Worm (Caenorhabditis elegans) whole organism, L4 larva: Measurements from ENCODE around the gene Y42H9B.3.

Experiments used
- F44E2.7 ChIP-seq: fragments of 200-800 bp; sonication (Bioruptor generic); IDR thresholded peaks from 2 replicates; pipeline ENCODE4 v2.1.2; 2022; ENCODE audit warnings: missing genetic modification characterization, missing compliant biosample characterization
- T20F7.1 ChIP-seq: fragments of 200-800 bp; sonication (Bioruptor generic); optimal IDR thresholded peaks from 2 replicates; lab custom pipeline; 2018; ENCODE audit warnings: mild to moderate bottlenecking, missing genetic modification characterization, missing compliant biosample characterization
- Y48G9A.11 ChIP-seq: fragments of 200-800 bp; sonication (Bioruptor generic); IDR thresholded peaks from 2 replicates; pipeline ENCODE4 v1.3.6; 2022; ENCODE audit warnings: missing genetic modification reagents, missing genetic modification characterization, missing compliant biosample characterization
- aha-1 ChIP-seq: fragments of 150-350 bp; peaks from one replicate; lab custom pipeline; 2014; ENCODE audit warnings: missing biosample characterization, missing genetic modification characterization
- ama-1 ChIP-seq: fragments of 150-350 bp; optimal IDR thresholded peaks from 2 replicates; lab custom pipeline; 2014; ENCODE audit warnings: inconsistent platforms, mixed read lengths
- attf-4 ChIP-seq: sonication (generic microtip); optimal IDR thresholded peaks from 3 replicates; lab custom pipeline; 2017; ENCODE audit warnings: missing biosample characterization, missing genetic modification characterization
- ceh-44 ChIP-seq: fragments of 200-800 bp; sonication (Bioruptor generic); IDR thresholded peaks from 2 replicates; pipeline ENCODE4 v1.3.6; 2022; ENCODE audit warnings: missing genetic modification reagents, missing genetic modification characterization, missing compliant biosample characterization
- ceh-62 ChIP-seq: sonication (generic microtip); optimal IDR thresholded peaks from 2 replicates; lab custom pipeline; 2017; ENCODE audit warnings: missing biosample characterization, missing genetic modification characterization
- ceh-82 ChIP-seq: sonication (generic microtip); optimal IDR thresholded peaks from 2 replicates; lab custom pipeline; 2017; ENCODE audit warnings: missing biosample characterization, missing genetic modification characterization
- cey-2 ChIP-seq: sonication (generic microtip); optimal IDR thresholded peaks from 3 replicates; lab custom pipeline; 2017; ENCODE audit warnings: missing genetic modification characterization, mild to moderate bottlenecking, missing compliant biosample characterization, antibody characterized with exemption, borderline replicate concordance; ENCODE audit not compliant: insufficient read depth
- daf-16 ChIP-seq, 3 experiments: sonication (generic microtip); optimal IDR thresholded peaks; 2 replicates each; lab custom pipeline; 2016 to 2017; ENCODE audit warnings: missing genetic modification characterization in 3 of 3, missing genetic modification reagents in 3 of 3, mild to moderate bottlenecking in 2 of 3, missing compliant biosample characterization in 2 of 3, missing biosample characterization in 1 of 3, moderate library complexity in 1 of 3
- daf-19 ChIP-seq: fragments of 200-800 bp; sonication (Bioruptor generic); conservative IDR thresholded peaks from 2 replicates; pipeline ENCODE4 v1.3.6; 2022; ENCODE audit warnings: missing genetic modification characterization, missing compliant biosample characterization
- dmd-8 ChIP-seq: fragments of 200-800 bp; sonication (Bioruptor generic); IDR thresholded peaks from 2 replicates; pipeline ENCODE4 v1.3.6; 2022; ENCODE audit warnings: missing genetic modification characterization, missing compliant biosample characterization
- dmd-9 ChIP-seq: fragments of 200-800 bp; sonication (Bioruptor generic); IDR thresholded peaks from 2 replicates; pipeline ENCODE4 v1.3.6; 2022; ENCODE audit warnings: missing genetic modification reagents, missing genetic modification characterization, missing compliant biosample characterization
- dpl-1 ChIP-seq: fragments of 150-350 bp; optimal IDR thresholded peaks from 2 replicates; lab custom pipeline; 2014; ENCODE audit warnings: missing biosample characterization, missing genetic modification reagents, missing genetic modification characterization
- dve-1 ChIP-seq: sonication (generic microtip); optimal IDR thresholded peaks from 2 replicates; lab custom pipeline; 2017; ENCODE audit warnings: antibody characterized with exemption, mild to moderate bottlenecking, missing genetic modification characterization, missing compliant biosample characterization; ENCODE audit not compliant: insufficient read depth
- fkh-10 ChIP-seq: fragments of 150-350 bp; optimal IDR thresholded peaks from 2 replicates; lab custom pipeline; 2014; ENCODE audit warnings: missing biosample characterization, missing genetic modification reagents, missing genetic modification characterization
- hlh-11 ChIP-seq: fragments of 200-800 bp; sonication (Bioruptor generic); optimal IDR thresholded peaks from 2 replicates; lab custom pipeline; 2018; ENCODE audit warnings: mild to moderate bottlenecking, missing genetic modification characterization, missing compliant biosample characterization
- hlh-30 ChIP-seq: sonication (generic microtip); optimal IDR thresholded peaks from 2 replicates; lab custom pipeline; 2017; ENCODE audit warnings: antibody characterized with exemption, mild to moderate bottlenecking, missing genetic modification characterization, missing compliant biosample characterization; ENCODE audit not compliant: insufficient read depth
- hmg-1.1 ChIP-seq: fragments of 200-800 bp; sonication (Bioruptor generic); IDR thresholded peaks from 2 replicates; pipeline ENCODE4 v1.3.6; 2022; ENCODE audit warnings: missing genetic modification reagents, missing genetic modification characterization, missing compliant biosample characterization
- lin-39 ChIP-seq: fragments of 150-350 bp; optimal IDR thresholded peaks from 2 replicates; lab custom pipeline; 2014; ENCODE audit warnings: missing biosample characterization, missing genetic modification reagents, missing genetic modification characterization
- lsy-2 ChIP-seq, 2 experiments: fragments of 150-350 bp in 1 of 2; sonication (generic microtip) in 1 of 2; optimal IDR thresholded peaks; 2 replicates each; lab custom pipeline; 2014 to 2017; ENCODE audit warnings: missing biosample characterization in 2 of 2, missing genetic modification characterization in 2 of 2
- mdl-1 ChIP-seq, 2 experiments: fragments of 150-350 bp in 1 of 2; sonication (generic microtip) in 1 of 2; optimal IDR thresholded peaks; 2 replicates each; lab custom pipeline; 2014 to 2017; ENCODE audit warnings: missing biosample characterization in 2 of 2, missing genetic modification characterization in 2 of 2
- mep-1 ChIP-seq: fragments of 150-350 bp; sonication (generic microtip); optimal IDR thresholded peaks from 3 replicates; lab custom pipeline; 2014; ENCODE audit warnings: missing biosample characterization, missing genetic modification characterization
- mxl-3 ChIP-seq: fragments of 200-800 bp; sonication (Bioruptor generic); optimal IDR thresholded peaks from 2 replicates; lab custom pipeline; 2018; ENCODE audit warnings: mild to moderate bottlenecking, missing genetic modification characterization, missing compliant biosample characterization
- nhr-10 ChIP-seq: fragments of 150-350 bp; optimal IDR thresholded peaks from 2 replicates; lab custom pipeline; 2014; ENCODE audit warnings: missing biosample characterization, missing genetic modification characterization
- nhr-111 ChIP-seq: fragments of 200-800 bp; sonication (Bioruptor generic); optimal IDR thresholded peaks from 2 replicates; lab custom pipeline; 2018; ENCODE audit warnings: mild to moderate bottlenecking, missing genetic modification characterization, missing compliant biosample characterization
- nhr-6 ChIP-seq: fragments of 150-350 bp; optimal IDR thresholded peaks from 2 replicates; lab custom pipeline; 2014; ENCODE audit warnings: missing biosample characterization, missing genetic modification characterization
- nhr-76 ChIP-seq: fragments of 150-350 bp; optimal IDR thresholded peaks from 2 replicates; lab custom pipeline; 2014; ENCODE audit warnings: missing biosample characterization, missing genetic modification characterization
- rbr-2 ChIP-seq: sonication (generic microtip); optimal IDR thresholded peaks from 2 replicates; lab custom pipeline; 2016; ENCODE audit warnings: missing genotype, missing genetic modification characterization, missing compliant biosample characterization
- saeg-2 ChIP-seq: fragments of 200-800 bp; sonication (Bioruptor generic); IDR thresholded peaks from 2 replicates; pipeline ENCODE4 v1.3.6; 2022; ENCODE audit warnings: missing genetic modification reagents, missing genetic modification characterization, missing compliant biosample characterization
- set-16 ChIP-seq: fragments of 200-800 bp; sonication (Bioruptor generic); IDR thresholded peaks from 2 replicates; pipeline ENCODE4 v1.3.6; 2022; ENCODE audit warnings: missing genetic modification reagents, missing genetic modification characterization, missing compliant biosample characterization
- spr-3 ChIP-seq: fragments of 200-800 bp; sonication (Bioruptor generic); optimal IDR thresholded peaks from 2 replicates; lab custom pipeline; 2018; ENCODE audit warnings: mild to moderate bottlenecking, missing genetic modification characterization, missing compliant biosample characterization
- tag-97 ChIP-seq: fragments of 200-800 bp; sonication (Bioruptor generic); IDR thresholded peaks from 2 replicates; pipeline ENCODE4 v1.3.6; 2022; ENCODE audit warnings: missing genetic modification characterization, missing compliant biosample characterization
- unc-62 ChIP-seq, 3 experiments: fragments of 150-350 bp in 1 of 3; sonication (generic microtip); optimal IDR thresholded peaks in 2 of 3; peaks in 1 of 3; 1 replicate in 1 of 3; 2 replicates in 2 of 3; lab custom pipeline; 2014 to 2017; ENCODE audit warnings: missing biosample characterization in 3 of 3, missing genetic modification characterization in 3 of 3, missing genetic modification reagents in 3 of 3, missing genotype in 1 of 3
- vab-7 ChIP-seq: fragments of 200-800 bp; sonication (Bioruptor generic); IDR thresholded peaks from 2 replicates; pipeline ENCODE4 v1.3.6; 2022; ENCODE audit warnings: missing genetic modification reagents, missing genetic modification characterization, missing compliant biosample characterization

Gene Y42H9B.3

ce11 chrIV:7982024-7982576, 30.1 kb downstream of the Y42H9B.3 start, which contains the start of gene arf-5:
arf-5 (plus strand) TSS chrIV:7982526.
- TF ChIP-seq fkh-10 (GFP tag; lab: Kevin White, UChicago) (no peak), ama-1 (lab: Kevin White, UChicago) (no peak), hlh-11 (tag; lab: Kevin White, UChicago) (peak; percentile 31), attf-4 (no peak), tag-97 (GFP tag; lab: Robert Waterston, UW) (no peak), mxl-3 (peak; percentile 85), dve-1 (tag; lab: Kevin White, UChicago) (peak; percentile 40), lsy-2 (tag; optimal IDR thresholded peaks at IDR 0.05; lab: Kevin White, UChicago) (peak in 1 of 2 experiments; percentile 61), daf-16 (GFP tag; optimal IDR thresholded peaks at IDR 0.05; lab: Kevin White, UChicago) (no peak), daf-16 (tag; optimal IDR thresholded peaks at IDR 0.05; lab: Kevin White, UChicago) (peak; percentile 17), mep-1 (peak; percentile 53), hmg-1.1 (GFP tag; lab: Robert Waterston, UW) (0 out of 2 replicates have a peak, but pooled peaks have one; percentile 7), mdl-1 (tag; optimal IDR thresholded peaks at IDR 0.05; lab: Kevin White, UChicago) (peak in 1 of 2 experiments; percentile 82), vab-7 (GFP tag; lab: Robert Waterston, UW) (no peak), Y48G9A.11 (no peak), lin-39 (tag; lab: Kevin White, UChicago) (no peak), T20F7.1 (GFP tag; lab: Kevin White, UChicago) (peak; percentile 33), set-16 (GFP tag; lab: Robert Waterston, UW) (no peak), ceh-44 (no peak), hlh-30 (tag; lab: Kevin White, UChicago) (peak; percentile 64), ceh-82 (tag; lab: Kevin White, UChicago) (no peak), nhr-76 (tag; lab: Kevin White, UChicago) (no peak), nhr-6 (tag; lab: Kevin White, UChicago) (peak; percentile 2), dpl-1 (GFP tag; lab: Kevin White, UChicago) (peak; percentile 42), nhr-10 (tag; lab: Kevin White, UChicago) (no peak), saeg-2 (GFP tag; lab: Robert Waterston, UW) (no peak), nhr-111 (GFP tag; lab: Kevin White, UChicago) (no peak), F44E2.7 (no peak), daf-19 (GFP tag; lab: Robert Waterston, UW) (no peak), rbr-2 (tag; lab: Kevin White, UChicago) (peak; percentile 33), spr-3 (GFP tag; lab: Kevin White, UChicago) (no peak)

- TF ChIP-seq mdl-1 (tag; optimal IDR thresholded peaks at IDR 0.05; lab: Kevin White, UChicago) (peak in 1 of 2 experiments; percentile 3), unc-62 (GFP tag; optimal IDR thresholded peaks at IDR 0.05 in 1 of 2; lab: Kevin White, UChicago) (peak in 1 of 2 experiments; percentile 45), unc-62 (tag; optimal IDR thresholded peaks at IDR 0.05; lab: Kevin White, UChicago) (no peak), cey-2 (no peak), dmd-9 (GFP tag; lab: Robert Waterston, UW) (no peak), aha-1 (peak; percentile 87)
Observed at ce11 chrIV:7979588-7979987, 32.6 kb downstream of the Y42H9B.3 start, which contains the start of gene unc-24. unc-24 (plus strand) TSS chrIV:7979870.

- TF ChIP-seq dmd-8 (GFP tag; lab: Robert Waterston, UW) (no peak), aha-1 (peak; percentile 49), ceh-82 (tag; lab: Kevin White, UChicago) (no peak), unc-62 (GFP tag; optimal IDR thresholded peaks at IDR 0.05 in 1 of 2; lab: Kevin White, UChicago) (peak in 1 of 2 experiments; percentile 14), unc-62 (tag; optimal IDR thresholded peaks at IDR 0.05; lab: Kevin White, UChicago) (no peak), ceh-62 (no peak), dve-1 (tag; lab: Kevin White, UChicago) (no peak)
Observed at ce11 chrIV:7977452-7977940, 34.7 kb downstream of the Y42H9B.3 start, which contains the start of gene ora-1. ora-1 (plus strand) TSS chrIV:7977890.
